Worm (Caenorhabditis elegans): ENCODE measurements around the gene str-71.

ce11 chrV:15480505-15481075 is 21.6 kb upstream of the str-71 start:
- TF ChIP-seq unc-130 (GFP tag; optimal IDR thresholded peaks at IDR 0.05) (no peak), F23B12.7 (tag; optimal IDR thresholded peaks at IDR 0.05; ENCODE audit: insufficient read depth) (no peak), efl-1 (GFP tag; optimal IDR thresholded peaks at IDR 0.05) (no peak), B0336.3 (GFP tag; IDR thresholded peaks at IDR 0.05) (no peak), akir-1 (GFP tag; optimal IDR thresholded peaks at IDR 0.05) (no peak), sptf-2 (GFP tag; optimal IDR thresholded peaks at IDR 0.05) (no peak)

Data from whole organism, young adult.